Worm (Caenorhabditis elegans) whole organism, young adult: ENCODE results near the gene C04A11.5.
A peak's percentile ranks its signal among the peaks of the same experiment; 100 is the strongest.

Experiments used
- B0019.2 ChIP-seq: fragments of 200-800 bp; sonication (Bioruptor generic); conservative IDR thresholded peaks from 2 replicates; pipeline ENCODE4 v1.3.6; 2022; ENCODE audit warnings: missing genetic modification reagents, missing genetic modification characterization, missing compliant biosample characterization
- B0035.1 ChIP-seq: sonication (generic microtip); optimal IDR thresholded peaks from 2 replicates; lab custom pipeline; 2016; ENCODE audit warnings: missing genetic modification characterization, mild to moderate bottlenecking, missing compliant biosample characterization, missing genotype, missing genetic modification reagents
- B0336.3 ChIP-seq: fragments of 200-800 bp; sonication (Bioruptor generic); IDR thresholded peaks from 2 replicates; pipeline ENCODE4 v1.3.6; 2022; ENCODE audit warnings: missing genetic modification characterization, missing compliant biosample characterization
- C06A6.2 ChIP-seq: fragments of 200-800 bp; sonication (Bioruptor generic); conservative IDR thresholded peaks from 2 replicates; pipeline ENCODE4 v1.3.6; 2022; ENCODE audit warnings: missing genetic modification characterization, missing compliant biosample characterization
- D2030.7 ChIP-seq: fragments of 200-800 bp; sonication (Bioruptor generic); IDR thresholded peaks from 2 replicates; pipeline ENCODE4 v1.3.6; 2022; ENCODE audit warnings: missing genetic modification reagents, missing genetic modification characterization, missing compliant biosample characterization
- F10E7.11 ChIP-seq: sonication (generic microtip); optimal IDR thresholded peaks from 2 replicates; lab custom pipeline; 2017; ENCODE audit warnings: mild to moderate bottlenecking, missing genetic modification characterization, moderate library complexity, missing compliant biosample characterization
- F22D6.2 ChIP-seq: sonication (generic microtip); optimal IDR thresholded peaks from 2 replicates; lab custom pipeline; 2016; ENCODE audit warnings: mild to moderate bottlenecking, missing genetic modification characterization, missing compliant biosample characterization
- F49E8.2 ChIP-seq: sonication (generic microtip); optimal IDR thresholded peaks from 3 replicates; lab custom pipeline; 2017; ENCODE audit warnings: missing genetic modification characterization, mild to moderate bottlenecking, missing compliant biosample characterization, antibody characterized with exemption, moderate library complexity; ENCODE audit not compliant: insufficient read depth
- T26A5.8 ChIP-seq: sonication (generic microtip); optimal IDR thresholded peaks from 2 replicates; lab custom pipeline; 2016; ENCODE audit warnings: missing genetic modification characterization, missing compliant biosample characterization
- Y56A3A.18 ChIP-seq: fragments of 200-800 bp; sonication (Bioruptor generic); IDR thresholded peaks from 2 replicates; pipeline ENCODE4 v1.3.6; 2022; ENCODE audit warnings: missing genetic modification reagents, missing genetic modification characterization, missing compliant biosample characterization
- Y79H2A.3 ChIP-seq: fragments of 200-800 bp; sonication (Bioruptor generic); conservative IDR thresholded peaks from 2 replicates; pipeline ENCODE4 v1.3.6; 2022; ENCODE audit warnings: missing genetic modification reagents, missing genetic modification characterization, missing compliant biosample characterization
- ZK185.1 ChIP-seq: sonication (generic microtip); optimal IDR thresholded peaks from 2 replicates; lab custom pipeline; 2016; ENCODE audit warnings: mild to moderate bottlenecking, missing genetic modification characterization, missing compliant biosample characterization; ENCODE audit not compliant: poor library complexity, severe bottlenecking
- akir-1 ChIP-seq: fragments of 200-800 bp; sonication (Bioruptor generic); optimal IDR thresholded peaks from 2 replicates; lab custom pipeline; 2018; ENCODE audit warnings: mild to moderate bottlenecking, missing genetic modification characterization, moderate library complexity, missing compliant biosample characterization
- ama-1 ChIP-seq, 3 experiments: fragments of 150-350 bp in 1 of 3; sonication (generic microtip) in 2 of 3; optimal IDR thresholded peaks; 2 replicates each; lab custom pipeline; 2014 to 2018; ENCODE audit warnings: missing biosample characterization in 2 of 3, missing genetic modification characterization in 2 of 3, missing genetic modification reagents in 2 of 3
- atf-7 ChIP-seq: sonication (generic microtip); optimal IDR thresholded peaks from 2 replicates; lab custom pipeline; 2017; ENCODE audit warnings: mild to moderate bottlenecking, missing genetic modification characterization, missing compliant biosample characterization
- athp-1 ChIP-seq: sonication (generic microtip); optimal IDR thresholded peaks from 2 replicates; lab custom pipeline; 2017; ENCODE audit warnings: mild to moderate bottlenecking, missing genetic modification characterization, missing compliant biosample characterization
- attf-5 ChIP-seq: fragments of 200-800 bp; sonication (Bioruptor generic); optimal IDR thresholded peaks from 2 replicates; lab custom pipeline; 2018; ENCODE audit warnings: mild to moderate bottlenecking, missing genetic modification characterization, missing compliant biosample characterization
- bed-1 ChIP-seq: fragments of 200-800 bp; sonication (Bioruptor generic); IDR thresholded peaks from 2 replicates; pipeline ENCODE4 v1.3.6; 2022; ENCODE audit warnings: missing genetic modification reagents, missing genetic modification characterization, missing compliant biosample characterization
- ccch-3 ChIP-seq: fragments of 200-800 bp; sonication (Bioruptor generic); optimal IDR thresholded peaks from 2 replicates; lab custom pipeline; 2018; ENCODE audit warnings: mild to moderate bottlenecking, missing genetic modification characterization, missing compliant biosample characterization
- ceh-100 ChIP-seq: fragments of 200-800 bp; sonication (Bioruptor generic); IDR thresholded peaks from 2 replicates; pipeline ENCODE4 v1.3.6; 2022; ENCODE audit warnings: missing genetic modification reagents, missing genetic modification characterization, missing compliant biosample characterization
- ceh-40 ChIP-seq: fragments of 200-800 bp; sonication (Bioruptor generic); IDR thresholded peaks from 2 replicates; pipeline ENCODE4 v1.3.6; 2022; ENCODE audit warnings: missing genetic modification characterization, missing compliant biosample characterization
- ceh-79 ChIP-seq: sonication (generic microtip); optimal IDR thresholded peaks from 2 replicates; lab custom pipeline; 2017; ENCODE audit warnings: mild to moderate bottlenecking, missing genetic modification characterization, missing compliant biosample characterization
- egl-18 ChIP-seq: fragments of 200-800 bp; sonication (Bioruptor generic); IDR thresholded peaks from 2 replicates; pipeline ENCODE4 v1.3.6; 2022; ENCODE audit warnings: missing genetic modification reagents, missing genetic modification characterization, missing compliant biosample characterization
- ets-4 ChIP-seq: fragments of 200-800 bp; sonication (Bioruptor generic); optimal IDR thresholded peaks from 2 replicates; lab custom pipeline; 2018; ENCODE audit warnings: mild to moderate bottlenecking, missing genetic modification characterization, missing compliant biosample characterization
- hlh-12 ChIP-seq: sonication (generic microtip); optimal IDR thresholded peaks from 2 replicates; lab custom pipeline; 2016; ENCODE audit warnings: missing genetic modification characterization, missing compliant biosample characterization
- hmg-20 ChIP-seq: fragments of 200-800 bp; sonication (Bioruptor generic); IDR thresholded peaks from 2 replicates; pipeline ENCODE4 v1.3.6; 2022; ENCODE audit warnings: missing genetic modification reagents, missing genetic modification characterization, missing compliant biosample characterization
- lag-1 ChIP-seq: fragments of 200-800 bp; sonication (Bioruptor generic); IDR thresholded peaks from 2 replicates; pipeline ENCODE4 v1.3.6; 2022; ENCODE audit warnings: missing genetic modification reagents, missing genetic modification characterization, missing compliant biosample characterization
- lin-26 ChIP-seq: fragments of 200-800 bp; sonication (Bioruptor generic); IDR thresholded peaks from 2 replicates; pipeline ENCODE4 v1.3.6; 2022; ENCODE audit warnings: missing genetic modification reagents, missing genetic modification characterization, missing compliant biosample characterization
- lin-40 ChIP-seq: sonication (generic microtip); optimal IDR thresholded peaks from 2 replicates; lab custom pipeline; 2016; ENCODE audit warnings: missing genetic modification characterization, mild to moderate bottlenecking, missing compliant biosample characterization, missing genotype, missing genetic modification reagents
- lir-1 ChIP-seq: fragments of 200-800 bp; sonication (Bioruptor generic); conservative IDR thresholded peaks from 2 replicates; pipeline ENCODE4 v1.3.6; 2022; ENCODE audit warnings: missing genetic modification reagents, missing genetic modification characterization, missing compliant biosample characterization
- lsl-1 ChIP-seq: fragments of 200-800 bp; sonication (Bioruptor generic); optimal IDR thresholded peaks from 2 replicates; lab custom pipeline; 2018; ENCODE audit warnings: mild to moderate bottlenecking, missing genetic modification characterization, moderate library complexity, missing compliant biosample characterization
- madf-8 ChIP-seq: fragments of 200-800 bp; sonication (Bioruptor generic); conservative IDR thresholded peaks from 2 replicates; pipeline ENCODE4 v1.3.6; 2022; ENCODE audit warnings: missing genetic modification reagents, missing genetic modification characterization, missing compliant biosample characterization
- nfya-2 ChIP-seq: fragments of 200-800 bp; sonication (Bioruptor generic); IDR thresholded peaks from 2 replicates; pipeline ENCODE4 v1.3.6; 2022; ENCODE audit warnings: missing genetic modification reagents, missing genetic modification characterization, missing compliant biosample characterization
- nfyb-1 ChIP-seq: fragments of 200-800 bp; sonication (Bioruptor generic); IDR thresholded peaks from 2 replicates; pipeline ENCODE4 v1.3.6; 2022; ENCODE audit warnings: missing genetic modification reagents, missing genetic modification characterization, missing compliant biosample characterization
- pbrm-1 ChIP-seq: fragments of 200-800 bp; sonication (Bioruptor generic); IDR thresholded peaks from 2 replicates; pipeline ENCODE4 v1.3.6; 2022; ENCODE audit warnings: missing genetic modification reagents, missing genetic modification characterization, missing compliant biosample characterization
- pha-4 ChIP-seq: fragments of 150-350 bp; sonication (generic microtip); optimal IDR thresholded peaks from 2 replicates; lab custom pipeline; 2014; ENCODE audit warnings: missing biosample characterization, missing genetic modification reagents, missing genetic modification characterization
- rpc-1 ChIP-seq, 2 experiments: fragments of 150-350 bp in 1 of 2; sonication (generic microtip) in 1 of 2; optimal IDR thresholded peaks; 2 replicates each; lab custom pipeline; 2014 to 2018; ENCODE audit warnings: missing biosample characterization in 1 of 2, missing genetic modification characterization in 1 of 2, missing genetic modification reagents in 1 of 2, missing genotype in 1 of 2
- snpc-1.3 ChIP-seq: sonication (generic microtip); optimal IDR thresholded peaks from 2 replicates; lab custom pipeline; 2017; ENCODE audit warnings: missing genetic modification characterization, mild to moderate bottlenecking, missing compliant biosample characterization, antibody characterized with exemption, moderate library complexity, missing genotype, missing genetic modification reagents; ENCODE audit not compliant: insufficient read depth
- snpc-4 ChIP-seq, 5 experiments: fragments of 150-350 bp in 1 of 5; sonication (generic microtip) in 4 of 5; optimal IDR thresholded peaks; 2 replicates each; lab custom pipeline; 2014 to 2018; ENCODE audit warnings: missing genetic modification characterization in 5 of 5, missing biosample characterization in 3 of 5, antibody characterized with exemption in 2 of 5, mild to moderate bottlenecking in 2 of 5, missing compliant biosample characterization in 2 of 5, missing genotype in 2 of 5, moderate library complexity in 2 of 5, missing genetic modification reagents in 1 of 5
- somi-1 ChIP-seq: fragments of 200-800 bp; sonication (Bioruptor generic); optimal IDR thresholded peaks from 2 replicates; lab custom pipeline; 2018; ENCODE audit warnings: mild to moderate bottlenecking, missing genetic modification characterization, missing compliant biosample characterization
- tlf-1 ChIP-seq: fragments of 200-800 bp; sonication (Bioruptor generic); optimal IDR thresholded peaks from 2 replicates; lab custom pipeline; 2018; ENCODE audit warnings: mild to moderate bottlenecking, missing genetic modification characterization, missing compliant biosample characterization
- unc-130 ChIP-seq: sonication (generic microtip); optimal IDR thresholded peaks from 2 replicates; lab custom pipeline; 2016; ENCODE audit warnings: missing genetic modification reagents, missing genetic modification characterization, missing compliant biosample characterization
- unc-62 ChIP-seq: fragments of 150-350 bp; optimal IDR thresholded peaks from 2 replicates; lab custom pipeline; 2014; ENCODE audit warnings: missing biosample characterization, missing genetic modification reagents, missing genetic modification characterization
- ztf-22 ChIP-seq: fragments of 200-800 bp; sonication (Bioruptor generic); optimal IDR thresholded peaks from 2 replicates; lab custom pipeline; 2018; ENCODE audit warnings: mild to moderate bottlenecking, missing genetic modification characterization, moderate library complexity, missing compliant biosample characterization
- ztf-25 ChIP-seq: fragments of 200-800 bp; sonication (Bioruptor generic); IDR thresholded peaks from 2 replicates; pipeline ENCODE4 v1.3.6; 2022; ENCODE audit warnings: missing genetic modification reagents, missing genetic modification characterization, missing compliant biosample characterization
- ztf-26 ChIP-seq: sonication (generic microtip); optimal IDR thresholded peaks from 2 replicates; lab custom pipeline; 2017; ENCODE audit warnings: missing genetic modification characterization, missing compliant biosample characterization
- ztf-6 ChIP-seq: fragments of 200-800 bp; sonication (Bioruptor generic); IDR thresholded peaks from 2 replicates; pipeline ENCODE4 v1.3.6; 2022; ENCODE audit warnings: missing genetic modification reagents, missing genetic modification characterization, missing compliant biosample characterization

The C04A11.5 gene

ce11 chrX:13665447-13665846, 1.1 kb downstream of the C04A11.5 start (continued):
- TF ChIP-seq ztf-6 (GFP tag; lab: Robert Waterston, UW) = peak; percentile 95; the same call in 1 of the 2 replicates
- TF ChIP-seq unc-130 (GFP tag; lab: Kevin White, UChicago) = peak; percentile 70
- peak; percentile 91; the same call in 1 of the 2 replicates for TF ChIP-seq bed-1 (GFP tag; lab: Robert Waterston, UW)
- TF ChIP-seq nfyb-1 (GFP tag; lab: Robert Waterston, UW) = peak; percentile 96
- TF ChIP-seq Y79H2A.3 (GFP tag; lab: Robert Waterston, UW) = 0 out of 2 replicates have a peak, but pooled peaks have one; percentile 44
- no peak for TF ChIP-seq madf-8 (GFP tag; lab: Robert Waterston, UW)
- TF ChIP-seq lsl-1 = peak; percentile 32
- peak; percentile 89 for TF ChIP-seq ztf-26 (tag; lab: Kevin White, UChicago)
- TF ChIP-seq F10E7.11 = peak; percentile 96
- TF ChIP-seq atf-7 (tag; lab: Kevin White, UChicago) = peak; percentile 88
- peak; percentile 91 for TF ChIP-seq pbrm-1 (GFP tag; lab: Robert Waterston, UW)
- TF ChIP-seq lir-1 (GFP tag; lab: Robert Waterston, UW) = peak; percentile 88
- peak; percentile 83 for TF ChIP-seq somi-1 (GFP tag; lab: Kevin White, UChicago)
- TF ChIP-seq snpc-4 (GFP tag; optimal IDR thresholded peaks at IDR 0.05; lab: Kevin White, UChicago) = peak; percentile 85
- peak in 3 of 4 experiments; percentile 82 to 87 (median 84) for TF ChIP-seq snpc-4 (tag; optimal IDR thresholded peaks at IDR 0.05; lab: Kevin White, UChicago)
- peak; percentile 93 for TF ChIP-seq lin-40
- peak; percentile 92 for TF ChIP-seq ztf-25 (GFP tag; lab: Robert Waterston, UW)
- peak; percentile 96 for TF ChIP-seq ets-4
- TF ChIP-seq hlh-12 (tag; lab: Kevin White, UChicago) = peak; percentile 80
- peak; percentile 99 for TF ChIP-seq lin-26 (GFP tag; lab: Robert Waterston, UW)
- peak; percentile 78 for TF ChIP-seq ceh-100 (GFP tag; lab: Robert Waterston, UW)
- peak; percentile 94 for TF ChIP-seq athp-1 (tag; lab: Kevin White, UChicago)
- TF ChIP-seq B0035.1 = peak; percentile 90
- peak; percentile 92 for TF ChIP-seq akir-1 (GFP tag; lab: Kevin White, UChicago)
- TF ChIP-seq ceh-79 (tag; lab: Kevin White, UChicago) = peak; percentile 96
- TF ChIP-seq B0019.2 (GFP tag; lab: Robert Waterston, UW) = peak; percentile 51
- peak; percentile 97 for TF ChIP-seq Y56A3A.18 (GFP tag; lab: Robert Waterston, UW)
- peak; percentile 91 for TF ChIP-seq hmg-20 (GFP tag; lab: Robert Waterston, UW)
- TF ChIP-seq T26A5.8 (tag; lab: Kevin White, UChicago) = peak; percentile 94
- TF ChIP-seq ztf-22 = peak; percentile 79
- peak; percentile 89 for TF ChIP-seq D2030.7 (GFP tag; lab: Robert Waterston, UW)
- no peak for TF ChIP-seq pha-4 (tag; lab: Kevin White, UChicago)
- 0 out of 2 replicates have a peak, but pooled peaks have one; percentile 86 for TF ChIP-seq lag-1 (GFP tag; lab: Robert Waterston, UW)
- TF ChIP-seq B0336.3 (GFP tag; lab: Robert Waterston, UW) = peak; percentile 89
- TF ChIP-seq attf-5 (GFP tag; lab: Kevin White, UChicago) = peak; percentile 89
- TF ChIP-seq C06A6.2 (GFP tag; lab: Robert Waterston, UW) = peak; percentile 55; the same call in 1 of the 2 replicates
- TF ChIP-seq nfya-2 = no peak
- peak; percentile 78 for TF ChIP-seq egl-18 (GFP tag; lab: Robert Waterston, UW)
- TF ChIP-seq F49E8.2 (tag; lab: Kevin White, UChicago) = no peak
- TF ChIP-seq tlf-1 = peak; percentile 81
- peak; percentile 75 for TF ChIP-seq F22D6.2 (tag; lab: Kevin White, UChicago)
- TF ChIP-seq ceh-40 = peak; percentile 93
- peak; percentile 88 for TF ChIP-seq snpc-1.3 (tag; lab: Kevin White, UChicago)
- TF ChIP-seq ZK185.1 (tag; lab: Kevin White, UChicago) = peak; percentile 97
- no peak for TF ChIP-seq unc-62 (GFP tag; lab: Kevin White, UChicago)
- peak; percentile 47 for TF ChIP-seq ama-1 (optimal IDR thresholded peaks at IDR 0.05; lab: Kevin White, UChicago)
- TF ChIP-seq ama-1 (GFP tag; optimal IDR thresholded peaks at IDR 0.05; lab: Kevin White, UChicago) = peak; percentile 68 to 95
- peak; percentile 62 for TF ChIP-seq ccch-3
- TF ChIP-seq rpc-1 (optimal IDR thresholded peaks at IDR 0.05; lab: Kevin White, UChicago) = peak; percentile 100
- TF ChIP-seq rpc-1 (tag; optimal IDR thresholded peaks at IDR 0.05; lab: Kevin White, UChicago) = peak; percentile 99
